Worm (Caenorhabditis elegans) whole organism, L4 larva: Measurements from ENCODE around the gene F53A2.3.

Experiments
- F44E2.7 ChIP-seq: fragments of 200-800 bp; sonication (Bioruptor generic); IDR thresholded peaks from 2 replicates; pipeline ENCODE4 v2.1.2; 2022; ENCODE audit warnings: missing genetic modification characterization, missing compliant biosample characterization
- daf-16 ChIP-seq, 3 experiments: sonication (generic microtip); optimal IDR thresholded peaks; 2 replicates each; lab custom pipeline; 2016 to 2017; ENCODE audit warnings: missing genetic modification characterization in 3 of 3, missing genetic modification reagents in 3 of 3, mild to moderate bottlenecking in 2 of 3, missing compliant biosample characterization in 2 of 3, missing biosample characterization in 1 of 3, moderate library complexity in 1 of 3
- daf-19 ChIP-seq: fragments of 200-800 bp; sonication (Bioruptor generic); conservative IDR thresholded peaks from 2 replicates; pipeline ENCODE4 v1.3.6; 2022; ENCODE audit warnings: missing genetic modification characterization, missing compliant biosample characterization
- dmd-6 ChIP-seq: fragments of 200-800 bp; sonication (Bioruptor generic); IDR thresholded peaks from 2 replicates; pipeline ENCODE4 v1.3.6; 2022; ENCODE audit warnings: missing genetic modification reagents, missing genetic modification characterization, missing compliant biosample characterization
- dmd-8 ChIP-seq: fragments of 200-800 bp; sonication (Bioruptor generic); IDR thresholded peaks from 2 replicates; pipeline ENCODE4 v1.3.6; 2022; ENCODE audit warnings: missing genetic modification characterization, missing compliant biosample characterization
- dpl-1 ChIP-seq: fragments of 150-350 bp; optimal IDR thresholded peaks from 2 replicates; lab custom pipeline; 2014; ENCODE audit warnings: missing biosample characterization, missing genetic modification reagents, missing genetic modification characterization
- duxl-1 ChIP-seq: sonication (generic microtip); optimal IDR thresholded peaks from 2 replicates; lab custom pipeline; 2016; ENCODE audit warnings: mild to moderate bottlenecking, missing genetic modification characterization, moderate library complexity, missing compliant biosample characterization; ENCODE audit not compliant: poor library complexity
- dve-1 ChIP-seq: sonication (generic microtip); optimal IDR thresholded peaks from 2 replicates; lab custom pipeline; 2017; ENCODE audit warnings: antibody characterized with exemption, mild to moderate bottlenecking, missing genetic modification characterization, missing compliant biosample characterization; ENCODE audit not compliant: insufficient read depth
- egl-43 ChIP-seq: fragments of 200-800 bp; sonication (Bioruptor generic); IDR thresholded peaks from 2 replicates; pipeline ENCODE4 v1.3.6; 2022; ENCODE audit warnings: missing genetic modification reagents, missing genetic modification characterization, missing compliant biosample characterization
- hif-1 ChIP-seq, 2 experiments: sonication (generic microtip); optimal IDR thresholded peaks; 2 replicates each; lab custom pipeline; 2016 to 2017; ENCODE audit warnings: missing compliant biosample characterization in 2 of 2, missing genetic modification characterization in 2 of 2, missing genetic modification reagents in 2 of 2, missing genotype in 2 of 2, mild to moderate bottlenecking in 1 of 2
- hlh-11 ChIP-seq: fragments of 200-800 bp; sonication (Bioruptor generic); optimal IDR thresholded peaks from 2 replicates; lab custom pipeline; 2018; ENCODE audit warnings: mild to moderate bottlenecking, missing genetic modification characterization, missing compliant biosample characterization
- hlh-30 ChIP-seq: sonication (generic microtip); optimal IDR thresholded peaks from 2 replicates; lab custom pipeline; 2017; ENCODE audit warnings: antibody characterized with exemption, mild to moderate bottlenecking, missing genetic modification characterization, missing compliant biosample characterization; ENCODE audit not compliant: insufficient read depth
- hmg-1.1 ChIP-seq: fragments of 200-800 bp; sonication (Bioruptor generic); IDR thresholded peaks from 2 replicates; pipeline ENCODE4 v1.3.6; 2022; ENCODE audit warnings: missing genetic modification reagents, missing genetic modification characterization, missing compliant biosample characterization
- lin-29 ChIP-seq: fragments of 200-800 bp; sonication (Bioruptor generic); IDR thresholded peaks from 2 replicates; pipeline ENCODE4 v1.3.6; 2022; ENCODE audit warnings: missing genetic modification reagents, missing genetic modification characterization, missing compliant biosample characterization
- lin-38 ChIP-seq: fragments of 200-800 bp; sonication (Bioruptor generic); IDR thresholded peaks from 2 replicates; pipeline ENCODE4 v1.3.6; 2022; ENCODE audit warnings: missing genetic modification reagents, missing genetic modification characterization, missing compliant biosample characterization
- lin-39 ChIP-seq: fragments of 150-350 bp; optimal IDR thresholded peaks from 2 replicates; lab custom pipeline; 2014; ENCODE audit warnings: missing biosample characterization, missing genetic modification reagents, missing genetic modification characterization
- lsy-2 ChIP-seq, 2 experiments: fragments of 150-350 bp in 1 of 2; sonication (generic microtip) in 1 of 2; optimal IDR thresholded peaks; 2 replicates each; lab custom pipeline; 2014 to 2017; ENCODE audit warnings: missing biosample characterization in 2 of 2, missing genetic modification characterization in 2 of 2
- mep-1 ChIP-seq: fragments of 150-350 bp; sonication (generic microtip); optimal IDR thresholded peaks from 3 replicates; lab custom pipeline; 2014; ENCODE audit warnings: missing biosample characterization, missing genetic modification characterization
- mes-2 ChIP-seq: sonication (generic microtip); optimal IDR thresholded peaks from 2 replicates; lab custom pipeline; 2016; ENCODE audit warnings: missing genotype, mild to moderate bottlenecking, missing genetic modification characterization, missing compliant biosample characterization; ENCODE audit not compliant: poor library complexity, severe bottlenecking
- mxl-2 ChIP-seq: fragments of 200-800 bp; sonication (Bioruptor generic); conservative IDR thresholded peaks from 2 replicates; pipeline ENCODE4 v1.3.6; 2022; ENCODE audit warnings: missing genetic modification reagents, missing genetic modification characterization, missing compliant biosample characterization
- mxl-3 ChIP-seq: fragments of 200-800 bp; sonication (Bioruptor generic); optimal IDR thresholded peaks from 2 replicates; lab custom pipeline; 2018; ENCODE audit warnings: mild to moderate bottlenecking, missing genetic modification characterization, missing compliant biosample characterization
- nhr-10 ChIP-seq: fragments of 150-350 bp; optimal IDR thresholded peaks from 2 replicates; lab custom pipeline; 2014; ENCODE audit warnings: missing biosample characterization, missing genetic modification characterization
- nhr-102 ChIP-seq: sonication (generic microtip); optimal IDR thresholded peaks from 2 replicates; lab custom pipeline; 2016; ENCODE audit warnings: mild to moderate bottlenecking, missing genetic modification characterization, moderate library complexity, missing compliant biosample characterization
- nhr-11 ChIP-seq: fragments of 150-350 bp; optimal IDR thresholded peaks from 2 replicates; lab custom pipeline; 2014; ENCODE audit warnings: missing biosample characterization, missing genetic modification characterization
- nhr-25 ChIP-seq: sonication (generic microtip); optimal IDR thresholded peaks from 2 replicates; lab custom pipeline; 2017; ENCODE audit warnings: missing genetic modification characterization, mild to moderate bottlenecking, missing compliant biosample characterization, antibody characterized with exemption, moderate library complexity, borderline replicate concordance; ENCODE audit not compliant: insufficient read depth
- nhr-28 ChIP-seq: fragments of 150-350 bp; optimal IDR thresholded peaks from 2 replicates; lab custom pipeline; 2014; ENCODE audit warnings: missing biosample characterization, missing genetic modification characterization
- nhr-6 ChIP-seq: fragments of 150-350 bp; optimal IDR thresholded peaks from 2 replicates; lab custom pipeline; 2014; ENCODE audit warnings: missing biosample characterization, missing genetic modification characterization
- nhr-77 ChIP-seq: fragments of 150-350 bp; optimal IDR thresholded peaks from 2 replicates; lab custom pipeline; 2014; ENCODE audit warnings: missing biosample characterization, missing genetic modification characterization
- pha-4 ChIP-seq, 2 experiments: fragments of 150-350 bp in 1 of 2; fragments of 200-800 bp in 1 of 2; sonication (Bioruptor generic) in 1 of 2; IDR thresholded peaks in 1 of 2; optimal IDR thresholded peaks in 1 of 2; 2 replicates each; pipeline versions ENCODE4 v1.3.6 to Lab custom; 2014 to 2022; ENCODE audit warnings: missing genetic modification characterization in 2 of 2, missing genetic modification reagents in 2 of 2, missing biosample characterization in 1 of 2, missing compliant biosample characterization in 1 of 2
- php-3 ChIP-seq: fragments of 200-800 bp; sonication (Bioruptor generic); IDR thresholded peaks from 2 replicates; pipeline ENCODE4 v1.3.6; 2022; ENCODE audit warnings: missing genetic modification reagents, missing genetic modification characterization, missing compliant biosample characterization
- pqm-1 ChIP-seq: sonication (generic microtip); optimal IDR thresholded peaks from 2 replicates; lab custom pipeline; 2017; ENCODE audit warnings: missing biosample characterization, missing genetic modification characterization
- rbr-2 ChIP-seq: sonication (generic microtip); optimal IDR thresholded peaks from 2 replicates; lab custom pipeline; 2016; ENCODE audit warnings: missing genotype, missing genetic modification characterization, missing compliant biosample characterization
- set-16 ChIP-seq: fragments of 200-800 bp; sonication (Bioruptor generic); IDR thresholded peaks from 2 replicates; pipeline ENCODE4 v1.3.6; 2022; ENCODE audit warnings: missing genetic modification reagents, missing genetic modification characterization, missing compliant biosample characterization
- skn-1 ChIP-seq: fragments of 150-350 bp; optimal IDR thresholded peaks from 2 replicates; lab custom pipeline; 2014; ENCODE audit warnings: missing biosample characterization, missing genetic modification characterization
- snpc-1.2 ChIP-seq: fragments of 200-800 bp; sonication (Bioruptor generic); IDR thresholded peaks from 2 replicates; pipeline ENCODE4 v1.3.6; 2022; ENCODE audit warnings: missing genetic modification reagents, missing genetic modification characterization, missing compliant biosample characterization
- snpc-4 ChIP-seq: fragments of 150-350 bp; optimal IDR thresholded peaks from 2 replicates; lab custom pipeline; 2014; ENCODE audit warnings: missing biosample characterization, missing genetic modification characterization
- spr-1 ChIP-seq: sonication (generic microtip); optimal IDR thresholded peaks from 2 replicates; lab custom pipeline; 2016; ENCODE audit warnings: mild to moderate bottlenecking, missing genetic modification characterization, missing compliant biosample characterization
- tra-1 ChIP-seq: fragments of 200-800 bp; sonication (Bioruptor generic); IDR thresholded peaks from 2 replicates; pipeline ENCODE4 v1.3.6; 2022; ENCODE audit warnings: missing genetic modification reagents, missing genetic modification characterization, missing compliant biosample characterization
- unc-62 ChIP-seq, 3 experiments: fragments of 150-350 bp in 1 of 3; sonication (generic microtip); optimal IDR thresholded peaks in 2 of 3; peaks in 1 of 3; 1 replicate in 1 of 3; 2 replicates in 2 of 3; lab custom pipeline; 2014 to 2017; ENCODE audit warnings: missing biosample characterization in 3 of 3, missing genetic modification characterization in 3 of 3, missing genetic modification reagents in 3 of 3, missing genotype in 1 of 3
- vab-7 ChIP-seq: fragments of 200-800 bp; sonication (Bioruptor generic); IDR thresholded peaks from 2 replicates; pipeline ENCODE4 v1.3.6; 2022; ENCODE audit warnings: missing genetic modification reagents, missing genetic modification characterization, missing compliant biosample characterization
- ztf-7 ChIP-seq: fragments of 150-350 bp; optimal IDR thresholded peaks from 2 replicates; lab custom pipeline; 2014; ENCODE audit warnings: missing biosample characterization, missing genetic modification characterization

The F53A2.3 gene

ce11 chrIII:13347782-13348327, 8.3 kb upstream of the F53A2.3 start:
- TF ChIP-seq pha-4 (GFP tag; IDR thresholded peaks at IDR 0.05; lab: Robert Waterston, UW) (no peak), pha-4 (tag; optimal IDR thresholded peaks at IDR 0.05; lab: Kevin White, UChicago) (no peak), hmg-1.1 (GFP tag; lab: Robert Waterston, UW) (no peak), rbr-2 (tag; lab: Kevin White, UChicago) (peak; percentile 32), unc-62 (GFP tag; optimal IDR thresholded peaks at IDR 0.05 in 1 of 2; lab: Kevin White, UChicago) (peak in 1 of 2 experiments; percentile 63), unc-62 (tag; optimal IDR thresholded peaks at IDR 0.05; lab: Kevin White, UChicago) (no peak), vab-7 (GFP tag; lab: Robert Waterston, UW) (no peak), lin-29 (no peak), lsy-2 (tag; optimal IDR thresholded peaks at IDR 0.05; lab: Kevin White, UChicago) (peak in 1 of 2 experiments; percentile 10), skn-1 (no peak), daf-16 (GFP tag; optimal IDR thresholded peaks at IDR 0.05; lab: Kevin White, UChicago) (no peak), daf-16 (tag; optimal IDR thresholded peaks at IDR 0.05; lab: Kevin White, UChicago) (no peak), daf-19 (GFP tag; lab: Robert Waterston, UW) (no peak)

ce11 chrIII:13346785-13347184, 7.2 kb upstream of the F53A2.3 start, which contains the start of gene mtm-6:
Gene mtm-6, plus strand, starts transcription at chrIII:13347085.
- TF ChIP-seq hif-1 (tag; optimal IDR thresholded peaks at IDR 0.05; lab: Kevin White, UChicago) (no peak), spr-1 (tag; lab: Kevin White, UChicago) (no peak), lin-38 (no peak), dmd-8 (GFP tag; lab: Robert Waterston, UW) (no peak), snpc-4 (no peak), tra-1 (GFP tag; lab: Robert Waterston, UW) (0 out of 2 replicates have a peak, but pooled peaks have one; percentile 24), set-16 (GFP tag; lab: Robert Waterston, UW) (no peak), mep-1 (peak; percentile 44), hlh-11 (tag; lab: Kevin White, UChicago) (peak; percentile 25), php-3 (GFP tag; lab: Robert Waterston, UW) (0 out of 2 replicates have a peak, but pooled peaks have one; percentile 11), dve-1 (peak; percentile 17)

DNA sequence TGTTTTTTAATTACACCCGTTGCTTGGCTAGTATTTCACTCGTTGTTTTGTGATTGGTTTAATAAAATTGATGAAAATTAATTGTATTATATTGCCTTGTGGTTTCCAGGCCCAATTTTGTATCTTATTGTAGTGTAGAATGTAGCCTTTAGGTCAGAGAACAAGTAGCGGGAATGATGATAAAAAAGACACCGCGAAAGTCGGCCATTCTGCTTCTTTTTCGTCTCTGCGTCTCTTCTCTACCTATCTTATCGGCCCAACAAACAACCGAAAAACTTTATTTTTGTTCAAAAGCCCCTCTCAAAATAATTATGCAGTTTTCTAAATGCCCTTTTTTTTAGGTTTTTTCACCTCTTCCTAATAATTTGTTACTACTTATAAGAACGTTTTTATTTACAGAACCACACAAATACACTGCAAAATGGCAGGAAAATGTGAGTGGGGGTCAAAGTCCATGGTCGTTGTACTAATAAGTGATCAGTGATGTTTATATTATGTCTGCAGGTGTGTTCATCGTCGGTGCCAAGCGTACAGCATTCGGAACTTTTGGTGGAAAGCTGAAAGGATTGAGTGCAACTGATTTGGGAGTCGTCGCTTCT, 5.1 kb upstream of the F53A2.3 start, which contains the start of gene acaa-2:
acaa-2 (plus strand) TSS at position 400 of the 599 bp plus-strand sequence.
- no peak for TF ChIP-seq F44E2.7
- no peak for TF ChIP-seq mxl-2 (GFP tag; lab: Robert Waterston, UW)
- TF ChIP-seq snpc-1.2 (GFP tag; lab: Robert Waterston, UW) = 0 out of 2 replicates have a peak, but pooled peaks have one; percentile 36
- TF ChIP-seq nhr-10 (tag; lab: Kevin White, UChicago) = peak; percentile 75
- peak; percentile 40 for TF ChIP-seq hlh-11 (tag; lab: Kevin White, UChicago)
- TF ChIP-seq dve-1 = peak; percentile 73
- peak; percentile 37 for TF ChIP-seq dpl-1 (GFP tag; lab: Kevin White, UChicago)
- TF ChIP-seq ztf-7 (tag; lab: Kevin White, UChicago) = peak; percentile 1
- no peak for TF ChIP-seq lin-39 (tag; lab: Kevin White, UChicago)
- peak; percentile 36 for TF ChIP-seq mes-2 (tag; lab: Kevin White, UChicago)
- TF ChIP-seq egl-43 = no peak
- TF ChIP-seq hlh-30 (tag; lab: Kevin White, UChicago) = peak; percentile 62
- peak; percentile 77 for TF ChIP-seq nhr-11 (tag; lab: Kevin White, UChicago)
- TF ChIP-seq pqm-1 = peak; percentile 1
- peak in 1 of 2 experiments; percentile 30 for TF ChIP-seq lsy-2 (tag; optimal IDR thresholded peaks at IDR 0.05; lab: Kevin White, UChicago)
- peak; percentile 5 for TF ChIP-seq nhr-77 (tag; lab: Kevin White, UChicago)
- no peak for TF ChIP-seq unc-62 (GFP tag; optimal IDR thresholded peaks at IDR 0.05 in 1 of 2; lab: Kevin White, UChicago)
- TF ChIP-seq unc-62 (tag; optimal IDR thresholded peaks at IDR 0.05; lab: Kevin White, UChicago) = no peak
- no peak for TF ChIP-seq nhr-102
- no peak for TF ChIP-seq nhr-25 (tag; lab: Kevin White, UChicago)
- TF ChIP-seq nhr-6 = peak; percentile 29
- TF ChIP-seq dmd-6 = peak; percentile 40; the same call in 1 of the 2 replicates
- TF ChIP-seq daf-16 (GFP tag; optimal IDR thresholded peaks at IDR 0.05; lab: Kevin White, UChicago) = no peak
- TF ChIP-seq daf-16 (tag; optimal IDR thresholded peaks at IDR 0.05; lab: Kevin White, UChicago) = peak; percentile 62
- TF ChIP-seq mxl-3 (GFP tag; lab: Kevin White, UChicago) = no peak
- peak; percentile 100 for TF ChIP-seq nhr-28 (tag; lab: Kevin White, UChicago)
- TF ChIP-seq lin-38 = peak; percentile 18; the same call in 1 of the 2 replicates
- peak; percentile 49 for TF ChIP-seq mep-1
- no peak for TF ChIP-seq tra-1 (GFP tag; lab: Robert Waterston, UW)
- no peak for TF ChIP-seq vab-7 (GFP tag; lab: Robert Waterston, UW)
- no peak for TF ChIP-seq php-3 (GFP tag; lab: Robert Waterston, UW)
- peak; percentile 31 for TF ChIP-seq duxl-1 (tag; lab: Kevin White, UChicago)
- TF ChIP-seq, all 104 proteins: peak for 19
